Worm (Caenorhabditis elegans): Measurements from ENCODE around the gene F38H4.5.

- no peak for TF ChIP-seq mdl-1 (tag; optimal IDR thresholded peaks at IDR 0.05)
- TF ChIP-seq nhr-23 (tag; optimal IDR thresholded peaks at IDR 0.05): no peak
- TF ChIP-seq skn-1 (tag; optimal IDR thresholded peaks at IDR 0.05): no peak
- TF ChIP-seq egl-27 (tag; optimal IDR thresholded peaks at IDR 0.05): no peak
- no peak for TF ChIP-seq gmeb-1 (tag; optimal IDR thresholded peaks at IDR 0.05)
- TF ChIP-seq lin-13 (GFP tag; optimal IDR thresholded peaks at IDR 0.05): no peak
- TF ChIP-seq unc-55 (GFP tag; optimal IDR thresholded peaks at IDR 0.05): no peak
- no peak for TF ChIP-seq snpc-4 (tag; optimal IDR thresholded peaks at IDR 0.05)
- no peak for TF ChIP-seq unc-62 (GFP tag; optimal IDR thresholded peaks at IDR 0.05)
- no peak for TF ChIP-seq lin-11 (tag; optimal IDR thresholded peaks at IDR 0.05)
- TF ChIP-seq ztf-11 (tag; optimal IDR thresholded peaks at IDR 0.05): no peak
- TF ChIP-seq F13H6.1 (tag; optimal IDR thresholded peaks at IDR 0.05): no peak
Measured at ce11 chrIV:11847771-11848312, 4.1 kb upstream of the F38H4.5 start, which contains the start of the genes F38H4.6 and F38H4.4.

Data from whole organism, L2 larva.